Worm (Caenorhabditis elegans): ENCODE data around the gene clec-71.
A peak's percentile ranks its signal among the peaks of the same experiment; 100 is the strongest.

The clec-71 gene

ce11 chrIV:3937097-3937496 lies at the start of gene clec-71:
Gene clec-71 (plus strand): TSS chrIV:3937458.
- TF ChIP-seq ces-1 (GFP tag; optimal IDR thresholded peaks at IDR 0.05) (no peak), fkh-8 (tag; optimal IDR thresholded peaks at IDR 0.05) (no peak), elt-2 (tag; optimal IDR thresholded peaks at IDR 0.05) (peak; percentile 58), pag-3 (tag; optimal IDR thresholded peaks at IDR 0.05; ENCODE audit: borderline replicate concordance, insufficient read depth) (no peak)

- no peak for TF ChIP-seq mab-9 (GFP tag; IDR thresholded peaks at IDR 0.05)
- TF ChIP-seq mdl-1 (tag; optimal IDR thresholded peaks at IDR 0.05), result no peak
- TF ChIP-seq hpl-2 (GFP tag; optimal IDR thresholded peaks at IDR 0.05), result no peak
- no peak for TF ChIP-seq pag-3 (tag; optimal IDR thresholded peaks at IDR 0.05; ENCODE audit: borderline replicate concordance, insufficient read depth)
- no peak for TF ChIP-seq unc-86 (tag; optimal IDR thresholded peaks at IDR 0.05)
- no peak for TF ChIP-seq ceh-8 (GFP tag; optimal IDR thresholded peaks at IDR 0.05)
- no peak for TF ChIP-seq ceh-63 (GFP tag; optimal IDR thresholded peaks at IDR 0.05)
- TF ChIP-seq ceh-88 (GFP tag; IDR thresholded peaks at IDR 0.05), result no peak
- no peak for TF ChIP-seq irx-1 (tag; optimal IDR thresholded peaks at IDR 0.05)
- TF ChIP-seq nhr-11 (tag; optimal IDR thresholded peaks at IDR 0.05), result no peak
- TF ChIP-seq pax-3 (tag; optimal IDR thresholded peaks at IDR 0.05), result no peak
- no peak for TF ChIP-seq isw-1 (GFP tag; IDR thresholded peaks at IDR 0.05)
- no peak for TF ChIP-seq efl-3 (GFP tag; optimal IDR thresholded peaks at IDR 0.05)
- TF ChIP-seq vab-15 (tag; optimal IDR thresholded peaks at IDR 0.05), result no peak
Measured at ce11 chrIV:3888963-3889362, 48.3 kb upstream of the clec-71 start, which contains the start of gene oac-21. Gene oac-21 (plus strand): TSS chrIV:3889263.

- TF ChIP-seq F16B12.6 (tag; optimal IDR thresholded peaks at IDR 0.05) (no peak), lin-39 (tag; optimal IDR thresholded peaks at IDR 0.05) (no peak), unc-130 (tag; optimal IDR thresholded peaks at IDR 0.05) (no peak), ztf-4 (tag; optimal IDR thresholded peaks at IDR 0.05) (no peak), ceh-88 (GFP tag; IDR thresholded peaks at IDR 0.05) (no peak), jun-1 (tag; optimal IDR thresholded peaks at IDR 0.05) (no peak), blmp-1 (tag; optimal IDR thresholded peaks at IDR 0.05) (no peak), nhr-237 (tag; optimal IDR thresholded peaks at IDR 0.05) (no peak), lir-3 (tag; optimal IDR thresholded peaks at IDR 0.05; ENCODE audit: poor library complexity) (no peak), dsc-1 (tag; optimal IDR thresholded peaks at IDR 0.05) (no peak), C16A3.4 (tag; optimal IDR thresholded peaks at IDR 0.05) (no peak), elt-3 (tag; optimal IDR thresholded peaks at IDR 0.05) (no peak)
Measured at ce11 chrIV:3892027-3892426, 45.2 kb upstream of the clec-71 start, which contains the start of gene F56D6.9. Gene F56D6.9 (plus strand): TSS chrIV:3892327.

ce11 chrIV:3894004-3894480 lies 43.2 kb upstream of the clec-71 start, which contains the start of gene F56D6.8:
Gene F56D6.8 (minus strand): TSS chrIV:3894430.
- TF ChIP-seq fkh-8 (tag; optimal IDR thresholded peaks at IDR 0.05) (no peak), sox-4 (tag; optimal IDR thresholded peaks at IDR 0.05) (no peak), nhr-76 (tag; optimal IDR thresholded peaks at IDR 0.05) (no peak), fkh-4 (tag; optimal IDR thresholded peaks at IDR 0.05; ENCODE audit: borderline replicate concordance) (peak; percentile 45), C04F5.9 (tag; optimal IDR thresholded peaks at IDR 0.05) (no peak), mep-1 (tag; optimal IDR thresholded peaks at IDR 0.05) (no peak), efl-1 (optimal IDR thresholded peaks at IDR 0.05) (no peak), efl-1 (GFP tag; optimal IDR thresholded peaks at IDR 0.05 in 1 of 2) (peak in 1 of 2 experiments; percentile 67), snu-23 (GFP tag; optimal IDR thresholded peaks at IDR 0.05) (no peak), dsc-1 (tag; optimal IDR thresholded peaks at IDR 0.05) (peak; percentile 75), rnt-1 (tag; optimal IDR thresholded peaks at IDR 0.05) (no peak), unc-30 (tag; optimal IDR thresholded peaks at IDR 0.05) (no peak), skn-1 (tag; optimal IDR thresholded peaks at IDR 0.05) (no peak), pax-3 (tag; optimal IDR thresholded peaks at IDR 0.05) (no peak)

Data from whole organism, L1 larva.